Worm (Caenorhabditis elegans) whole organism, L4/young adult: Measurements from ENCODE around the gene srxa-7.

Source experiments
- W03F9.2 ChIP-seq: fragments of 150-350 bp; optimal IDR thresholded peaks from 2 replicates; lab custom pipeline; 2014; ENCODE audit warnings: missing biosample characterization, missing genetic modification characterization
- dao-5 ChIP-seq: sonication (generic microtip); optimal IDR thresholded peaks from 2 replicates; lab custom pipeline; 2016; ENCODE audit warnings: missing genotype, missing genetic modification characterization, moderate library complexity, missing compliant biosample characterization
- him-1 ChIP-seq: sonication (generic microtip); optimal IDR thresholded peaks from 2 replicates; lab custom pipeline; 2016; ENCODE audit warnings: missing genotype, missing genetic modification reagents, missing genetic modification characterization, missing compliant biosample characterization

DNA sequence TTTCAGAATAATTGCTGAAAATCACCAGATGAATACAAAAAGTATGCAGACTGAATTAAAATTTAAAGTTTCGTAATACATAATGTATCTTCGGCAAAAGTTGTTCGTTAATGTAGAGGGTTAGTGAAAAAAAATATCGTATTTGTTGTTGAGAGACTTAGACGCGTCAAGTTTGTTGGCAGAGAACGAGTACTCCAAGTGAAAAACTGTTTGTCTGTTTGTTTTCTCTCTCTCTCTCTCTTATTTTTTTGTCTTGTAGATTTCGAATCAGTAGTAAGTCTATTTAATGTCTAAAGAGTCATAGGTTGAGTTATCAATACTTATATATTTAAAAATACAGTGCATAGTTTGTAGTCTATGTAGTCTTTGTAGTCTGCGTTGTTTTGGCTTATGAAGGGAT lies 37.8 kb upstream of the srxa-7 start, which contains the start of the genes fbxa-2 and T13F3.8:
- TF ChIP-seq him-1 (tag; lab: Kevin White, UChicago): no peak
- no peak for TF ChIP-seq W03F9.2 (tag; lab: Kevin White, UChicago)
- TF ChIP-seq dao-5 (tag; lab: Kevin White, UChicago): no peak
